Worm (Caenorhabditis elegans): ENCODE data around the gene F25E5.9.

DNA sequence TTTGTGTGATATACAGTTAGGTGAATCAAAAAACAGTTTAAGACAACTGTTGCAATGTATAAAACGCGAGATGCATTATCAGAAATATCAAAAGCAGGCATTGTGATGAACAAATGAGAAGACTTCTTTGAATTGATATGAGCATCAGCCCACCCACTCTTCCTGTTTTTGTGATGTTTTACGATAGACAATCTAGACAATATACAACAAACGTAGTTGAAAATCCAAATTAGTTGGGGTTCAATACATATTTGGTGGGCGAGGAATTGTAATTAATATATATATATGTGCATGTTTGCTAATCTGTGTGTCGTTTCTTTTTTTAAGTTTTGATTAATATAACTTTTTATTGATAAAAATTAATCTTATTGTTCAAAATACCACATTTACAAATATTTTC, 35.1 kb upstream of the F25E5.9 start, which contains the start of gene str-28:
- TF ChIP-seq lin-13 (GFP tag; optimal IDR thresholded peaks at IDR 0.05) (no peak), jun-1 (tag; optimal IDR thresholded peaks at IDR 0.05) (no peak)
